Worm (Caenorhabditis elegans): ENCODE results near the gene W08F4.5.

DNA sequence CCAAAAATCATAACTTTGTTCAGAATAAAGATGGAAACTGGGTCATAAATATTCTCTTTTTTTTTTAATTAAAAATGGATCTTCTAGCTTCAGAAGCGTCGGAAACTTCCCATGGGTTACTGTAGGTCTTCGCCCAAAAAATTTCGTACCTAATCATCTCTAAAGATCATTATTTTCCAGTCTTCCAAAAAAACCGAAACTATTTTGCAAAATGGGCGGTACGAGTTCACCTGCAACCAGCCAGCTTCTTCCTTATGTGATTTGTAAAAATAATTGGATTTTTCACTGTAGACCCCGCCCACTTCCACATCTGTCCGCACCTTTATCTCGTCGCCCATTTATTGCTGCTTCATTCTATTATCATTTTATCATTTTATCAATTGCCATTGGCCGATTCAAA lies 22.3 kb downstream of the W08F4.5 start, which contains the start of gene mlt-10:
- TF ChIP-seq odd-2 (tag; optimal IDR thresholded peaks at IDR 0.05) (no peak), hlh-15 (tag; optimal IDR thresholded peaks at IDR 0.05) (no peak), unc-86 (tag; optimal IDR thresholded peaks at IDR 0.05) (no peak), C08G9.2 (tag; optimal IDR thresholded peaks at IDR 0.05) (no peak), unc-3 (GFP tag; conservative IDR thresholded peaks at IDR 0.05) (no peak), unc-3 (tag; optimal IDR thresholded peaks at IDR 0.05) (no peak), ceh-9 (tag; optimal IDR thresholded peaks at IDR 0.05) (no peak), ttx-3 (tag; optimal IDR thresholded peaks at IDR 0.05) (no peak), pag-3 (tag; optimal IDR thresholded peaks at IDR 0.05; ENCODE audit: borderline replicate concordance) (no peak), pha-2 (tag; optimal IDR thresholded peaks at IDR 0.05) (no peak), ceh-45 (GFP tag; IDR thresholded peaks at IDR 0.05) (no peak), ama-1 (optimal IDR thresholded peaks at IDR 0.05) (no peak), ztf-16 (tag; optimal IDR thresholded peaks at IDR 0.05) (no peak)
